Fruit fly (Drosophila melanogaster) whole organism, embryonic: ENCODE data around the gene Snup.

ENCODE experiments used
- Atf-2 ChIP-seq: fragments of 200-800 bp; sonication (Bioruptor generic); optimal IDR thresholded peaks from 2 replicates; lab custom pipeline; 2016; ENCODE audit warnings: missing biosample characterization, missing genetic modification characterization
- CG10209 ChIP-seq: fragments of 200-800 bp; sonication (Bioruptor generic); optimal IDR thresholded peaks from 3 replicates; lab custom pipeline; 2017; ENCODE audit warnings: missing biosample characterization, mild to moderate bottlenecking, missing genetic modification characterization, missing genetic modification reagents
- CG1024 ChIP-seq: fragments of 200-800 bp; sonication (Bioruptor generic); IDR thresholded peaks from 2 replicates; pipeline ENCODE4 v1.3.6; 2022; ENCODE audit warnings: missing biosample characterization, missing genetic modification characterization
- CG10979 ChIP-seq: fragments of 200-800 bp; sonication (Bioruptor generic); optimal IDR thresholded peaks from 2 replicates; lab custom pipeline; 2018; ENCODE audit warnings: missing biosample characterization, mild to moderate bottlenecking, missing genetic modification characterization, moderate library complexity
- CG11723 ChIP-seq: fragments of 200-800 bp; sonication (Bioruptor generic); optimal IDR thresholded peaks from 2 replicates; lab custom pipeline; 2017; ENCODE audit warnings: missing biosample characterization, mild to moderate bottlenecking, missing genetic modification characterization
- CG14667 ChIP-seq: fragments of 200-800 bp; sonication (Bioruptor generic); IDR thresholded peaks from 2 replicates; pipeline ENCODE4 v1.3.6; 2022; ENCODE audit warnings: missing biosample characterization, missing genetic modification characterization
- CG14860 ChIP-seq: fragments of 200-800 bp; sonication (Bioruptor generic); IDR thresholded peaks from 3 replicates; pipeline ENCODE4 v1.3.6; 2022; ENCODE audit warnings: missing biosample characterization, missing genetic modification characterization; ENCODE audit not compliant: partially characterized antibody
- CG16779 ChIP-seq: fragments of 200-800 bp; sonication (Bioruptor generic); IDR thresholded peaks from 2 replicates; pipeline ENCODE4 v1.3.6; 2022; ENCODE audit warnings: missing biosample characterization, missing genetic modification characterization
- CG17802 ChIP-seq: fragments of 200-800 bp; sonication (Bioruptor generic); optimal IDR thresholded peaks from 2 replicates; lab custom pipeline; 2018; ENCODE audit warnings: missing biosample characterization, mild to moderate bottlenecking, missing genetic modification characterization, moderate library complexity
- CG17829 ChIP-seq: fragments of 200-800 bp; optimal IDR thresholded peaks from 2 replicates; lab custom pipeline; 2019; ENCODE audit warnings: missing biosample characterization, mild to moderate bottlenecking, missing genetic modification characterization, moderate library complexity
- CG17912 ChIP-seq: fragments of 200-800 bp; sonication (Bioruptor generic); optimal IDR thresholded peaks from 2 replicates; lab custom pipeline; 2018; ENCODE audit warnings: missing biosample characterization, mild to moderate bottlenecking, missing genetic modification characterization
- CG2120 ChIP-seq: fragments of 200-800 bp; sonication (Bioruptor generic); optimal IDR thresholded peaks from 3 replicates; lab custom pipeline; 2016; ENCODE audit warnings: missing biosample characterization, missing genetic modification characterization
- CG30020 ChIP-seq: fragments of 200-800 bp; optimal IDR thresholded peaks from 2 replicates; lab custom pipeline; 2019; ENCODE audit warnings: missing biosample characterization, mild to moderate bottlenecking, missing genetic modification characterization, moderate library complexity
- CG30403 ChIP-seq: fragments of 200-800 bp; sonication (Bioruptor generic); optimal IDR thresholded peaks from 3 replicates; lab custom pipeline; 2016; ENCODE audit warnings: missing biosample characterization, missing genetic modification characterization
- CG32532 ChIP-seq: fragments of 200-800 bp; sonication (Bioruptor generic); IDR thresholded peaks from 2 replicates; pipeline ENCODE4 v1.3.6; 2022; ENCODE audit warnings: missing biosample characterization, missing genetic modification characterization
- CG34224 ChIP-seq: fragments of 200-800 bp; sonication (Bioruptor generic); IDR thresholded peaks from 3 replicates; pipeline ENCODE4 v1.3.6; 2022; ENCODE audit warnings: missing biosample characterization, missing genetic modification characterization; ENCODE audit not compliant: partially characterized antibody
- CG34376 ChIP-seq: fragments of 200-800 bp; sonication (Bioruptor generic); optimal IDR thresholded peaks from 2 replicates; lab custom pipeline; 2018; ENCODE audit warnings: missing biosample characterization, mild to moderate bottlenecking, missing genetic modification characterization
- CG34422 ChIP-seq: fragments of 200-800 bp; sonication (Bioruptor generic); IDR thresholded peaks from 3 replicates; pipeline ENCODE4 v1.3.6; 2022; ENCODE audit warnings: missing biosample characterization, missing genetic modification characterization
- CG4360 ChIP-seq: fragments of 200-800 bp; sonication (Bioruptor generic); IDR thresholded peaks from 2 replicates; pipeline ENCODE4 v1.3.6; 2022; ENCODE audit warnings: missing biosample characterization, missing genetic modification characterization
- CG4820 ChIP-seq: fragments of 200-800 bp; sonication (Bioruptor generic); optimal IDR thresholded peaks from 3 replicates; lab custom pipeline; 2016; ENCODE audit warnings: missing biosample characterization, missing genetic modification characterization
- CG5180 ChIP-seq: fragments of 200-800 bp; sonication (Bioruptor generic); optimal IDR thresholded peaks from 3 replicates; lab custom pipeline; 2017; ENCODE audit warnings: missing biosample characterization, missing genetic modification characterization, mild to moderate bottlenecking, moderate library complexity, missing genetic modification reagents
- CG7839 ChIP-seq: fragments of 200-800 bp; sonication (Bioruptor generic); optimal IDR thresholded peaks from 3 replicates; lab custom pipeline; 2018; ENCODE audit warnings: missing biosample characterization, mild to moderate bottlenecking, missing genetic modification characterization, moderate library complexity
- CG8089 ChIP-seq: fragments of 200-800 bp; sonication (Bioruptor generic); optimal IDR thresholded peaks from 3 replicates; lab custom pipeline; 2016; ENCODE audit warnings: missing biosample characterization, missing genetic modification characterization
- CG8281 ChIP-seq: fragments of 200-800 bp; sonication (Bioruptor generic); optimal IDR thresholded peaks from 2 replicates; lab custom pipeline; 2018; ENCODE audit warnings: missing biosample characterization, mild to moderate bottlenecking, missing genetic modification characterization, moderate library complexity
- CrebB ChIP-seq: fragments of 200-800 bp; sonication (Bioruptor generic); optimal IDR thresholded peaks from 3 replicates; lab custom pipeline; 2018; ENCODE audit warnings: missing biosample characterization, mild to moderate bottlenecking, missing genetic modification characterization
- HmgZ ChIP-seq: fragments of 200-800 bp; sonication (Bioruptor generic); optimal IDR thresholded peaks from 2 replicates; lab custom pipeline; 2018; ENCODE audit warnings: missing biosample characterization, mild to moderate bottlenecking, missing genetic modification characterization
- Opbp ChIP-seq: fragments of 200-800 bp; sonication (Bioruptor generic); IDR thresholded peaks from 3 replicates; pipeline ENCODE4 v1.3.6; 2022; ENCODE audit warnings: missing biosample characterization, missing genetic modification characterization; ENCODE audit not compliant: partially characterized antibody
- Optix ChIP-seq: fragments of 200-800 bp; sonication (Bioruptor generic); IDR thresholded peaks from 3 replicates; pipeline ENCODE4 v1.3.6; 2022; ENCODE audit warnings: missing biosample characterization, missing genetic modification characterization
- TFAM ChIP-seq: fragments of 200-800 bp; sonication (Bioruptor generic); optimal IDR thresholded peaks from 2 replicates; lab custom pipeline; 2017; ENCODE audit warnings: missing biosample characterization, missing genetic modification characterization, inconsistent platforms
- Taf1 ChIP-seq: fragments of 200-800 bp; sonication (Bioruptor generic); IDR thresholded peaks from 2 replicates; pipeline ENCODE4 v1.3.6; 2022; ENCODE audit warnings: missing biosample characterization, missing genetic modification characterization
- Tbp ChIP-seq: fragments of >200 bp; optimal IDR thresholded peaks from 2 replicates; lab custom pipeline; 2018; ENCODE audit warnings: missing biosample characterization, missing genetic modification characterization
- Trl ChIP-seq, 3 experiments: fragments of >200 bp in 2 of 3; fragments of 200-800 bp in 1 of 3; sonication (Bioruptor generic) in 1 of 3; optimal IDR thresholded peaks; 2 replicates in 1 of 3; 3 replicates in 2 of 3; lab custom pipeline; 2016 to 2017; ENCODE audit warnings: missing biosample characterization in 1 of 3, missing genetic modification characterization in 1 of 3
- bab2 ChIP-seq: fragments of 200-800 bp; sonication (Bioruptor generic); optimal IDR thresholded peaks from 2 replicates; lab custom pipeline; 2016; ENCODE audit warnings: missing biosample characterization, missing genetic modification characterization
- cg ChIP-seq: fragments of 200-800 bp; sonication (Bioruptor generic); optimal IDR thresholded peaks from 3 replicates; lab custom pipeline; 2019; ENCODE audit warnings: missing biosample characterization, mild to moderate bottlenecking, missing genetic modification characterization, moderate library complexity
- crc ChIP-seq: fragments of 200-800 bp; sonication (Bioruptor generic); optimal IDR thresholded peaks from 2 replicates; lab custom pipeline; 2016; ENCODE audit warnings: missing biosample characterization, missing genetic modification characterization
- dan ChIP-seq: fragments of 200-800 bp; sonication (Bioruptor generic); IDR thresholded peaks from 2 replicates; pipeline ENCODE4 v1.3.6; 2022; ENCODE audit warnings: missing biosample characterization, missing genetic modification characterization
- dmrt99B ChIP-seq: fragments of 200-800 bp; sonication (Bioruptor generic); optimal IDR thresholded peaks from 2 replicates; lab custom pipeline; 2018; ENCODE audit warnings: missing biosample characterization, mild to moderate bottlenecking, missing genetic modification characterization, moderate library complexity
- dpn ChIP-seq, 2 experiments: fragments of 200-800 bp; sonication (Bioruptor generic); optimal IDR thresholded peaks; 3 replicates each; lab custom pipeline; 2016; ENCODE audit warnings: missing biosample characterization in 2 of 2, missing genetic modification characterization in 2 of 2
- emc ChIP-seq: fragments of 200-800 bp; sonication (Bioruptor generic); optimal IDR thresholded peaks from 2 replicates; lab custom pipeline; 2016; ENCODE audit warnings: missing biosample characterization, missing genetic modification characterization
- gcm ChIP-seq: fragments of 200-800 bp; sonication (Bioruptor generic); optimal IDR thresholded peaks from 2 replicates; lab custom pipeline; 2019; ENCODE audit warnings: missing biosample characterization, mild to moderate bottlenecking, missing genetic modification characterization, moderate library complexity
- hkb ChIP-seq, 2 experiments: fragments of 200-800 bp in 1 of 2; fragments of >200 bp in 1 of 2; sonication (Bioruptor generic) in 1 of 2; IDR thresholded peaks in 1 of 2; optimal IDR thresholded peaks in 1 of 2; 2 replicates each; pipeline versions ENCODE4 v1.3.6 to Lab custom; 2017 to 2022; ENCODE audit warnings: missing biosample characterization in 1 of 2, missing genetic modification characterization in 1 of 2
- inv ChIP-seq: fragments of 200-800 bp; sonication (Bioruptor generic); IDR thresholded peaks from 2 replicates; pipeline ENCODE4 v1.3.6; 2022; ENCODE audit warnings: missing biosample characterization, missing genetic modification characterization; ENCODE audit not compliant: partially characterized antibody
- luna ChIP-seq: fragments of 200-800 bp; sonication (Bioruptor generic); optimal IDR thresholded peaks from 2 replicates; lab custom pipeline; 2016; ENCODE audit warnings: missing biosample characterization, missing genetic modification characterization
- nau ChIP-seq: fragments of 200-800 bp; sonication (Bioruptor generic); optimal IDR thresholded peaks from 3 replicates; lab custom pipeline; 2017; ENCODE audit warnings: missing biosample characterization, mild to moderate bottlenecking, missing genetic modification characterization, missing genetic modification reagents
- nerfin-1 ChIP-seq: fragments of 200-800 bp; sonication (Bioruptor generic); optimal IDR thresholded peaks from 3 replicates; lab custom pipeline; 2019; ENCODE audit warnings: missing biosample characterization, mild to moderate bottlenecking, missing genetic modification characterization, moderate library complexity
- nerfin-2 ChIP-seq: fragments of 200-800 bp; sonication (Bioruptor generic); IDR thresholded peaks from 2 replicates; pipeline ENCODE4 v1.3.6; 2022; ENCODE audit warnings: missing biosample characterization, missing genetic modification characterization; ENCODE audit not compliant: partially characterized antibody
- salm ChIP-seq: fragments of 200-800 bp; sonication (Bioruptor generic); optimal IDR thresholded peaks from 2 replicates; lab custom pipeline; 2018; ENCODE audit warnings: missing biosample characterization, mild to moderate bottlenecking, missing genetic modification characterization
- tll ChIP-seq, 2 experiments: fragments of 200-800 bp in 1 of 2; fragments of >200 bp in 1 of 2; sonication (Bioruptor generic) in 1 of 2; optimal IDR thresholded peaks; 2 replicates each; lab custom pipeline; 2017 to 2019; ENCODE audit warnings: missing biosample characterization in 2 of 2, missing genetic modification characterization in 2 of 2, mild to moderate bottlenecking in 1 of 2, moderate library complexity in 1 of 2
- toy ChIP-seq: fragments of 200-800 bp; sonication (Bioruptor generic); IDR thresholded peaks from 2 replicates; pipeline ENCODE4 v1.3.6; 2022; ENCODE audit warnings: missing biosample characterization, missing genetic modification characterization
- zen2 ChIP-seq: fragments of 200-800 bp; sonication (Bioruptor generic); IDR thresholded peaks from 3 replicates; pipeline ENCODE4 v1.3.6; 2022; ENCODE audit warnings: missing biosample characterization, missing genetic modification characterization; ENCODE audit not compliant: partially characterized antibody

The Snup gene

DNA sequence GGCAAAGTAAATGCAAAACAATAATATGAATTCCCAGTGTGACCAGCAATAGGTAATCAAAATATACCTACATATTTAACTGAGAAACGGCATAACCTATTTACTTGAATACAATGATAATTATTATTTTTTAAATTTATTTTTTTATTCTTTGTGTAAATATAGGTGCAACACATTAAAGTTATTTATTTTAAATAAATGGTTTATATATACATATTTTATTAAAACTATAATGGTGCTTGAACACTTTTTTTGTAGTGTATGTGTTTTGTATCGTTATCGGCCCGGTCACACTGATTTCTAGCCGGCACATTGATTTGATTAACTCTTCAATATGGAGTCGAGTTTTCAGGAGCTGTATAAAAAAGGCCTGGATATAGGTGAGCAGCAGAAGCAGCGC lies at the start of gene Snup, which contains the start of the genes ProRS-m and CG42304 (continued):
- no peak for TF ChIP-seq Atf-2
- TF ChIP-seq Tbp (GFP tag; lab: Kevin White, UChicago): no peak
- TF ChIP-seq CG4360 (GFP tag; lab: Robert Waterston, UW): no peak
- no peak for TF ChIP-seq nerfin-1 (tag; lab: Kevin White, UChicago)
- TF ChIP-seq CG32532: peak; percentile 72
- TF ChIP-seq dpn (GFP tag; optimal IDR thresholded peaks at IDR 0.05; lab: Kevin White, UChicago): no peak
- TF ChIP-seq dan (GFP tag; lab: Robert Waterston, UW): no peak
- no peak for TF ChIP-seq Taf1 (GFP tag; lab: Robert Waterston, UW)
- TF ChIP-seq CG34376 (GFP tag; lab: Kevin White, UChicago): no peak
- TF ChIP-seq Trl (optimal IDR thresholded peaks at IDR 0.05; lab: Kevin White, UChicago): no peak
- no peak for TF ChIP-seq Trl (GFP tag; optimal IDR thresholded peaks at IDR 0.05; lab: Kevin White, UChicago)
- TF ChIP-seq CG16779 (GFP tag; lab: Robert Waterston, UW): no peak
- peak; percentile 1 for TF ChIP-seq HmgZ
- TF ChIP-seq CG14667 (GFP tag; lab: Robert Waterston, UW): peak; percentile 68
- no peak for TF ChIP-seq CG8281 (tag; lab: Kevin White, UChicago)
- TF ChIP-seq nau (GFP tag; lab: Kevin White, UChicago): no peak
- peak; percentile 19 for TF ChIP-seq CG4820
- TF ChIP-seq CG8089: no peak
- no peak for TF ChIP-seq CG30020 (tag; lab: Kevin White, UChicago)
- TF ChIP-seq inv (GFP tag; lab: Robert Waterston, UW): no peak
- TF ChIP-seq Opbp (GFP tag; lab: Robert Waterston, UW): no peak
- no peak for TF ChIP-seq nerfin-2
- no peak for TF ChIP-seq crc (GFP tag; lab: Kevin White, UChicago)
- no peak for TF ChIP-seq CG17802
- TF ChIP-seq CG17912: no peak
- TF ChIP-seq CG5180: no peak
- no peak for TF ChIP-seq gcm (GFP tag; lab: Kevin White, UChicago)
- TF ChIP-seq zen2 (GFP tag; lab: Robert Waterston, UW): no peak
- TF ChIP-seq hkb (optimal IDR thresholded peaks at IDR 0.05; lab: Kevin White, UChicago): no peak
- peak; percentile 63; the same call in 1 of the 2 replicates for TF ChIP-seq hkb (GFP tag; IDR thresholded peaks at IDR 0.05; lab: Robert Waterston, UW)
- TF ChIP-seq tll (GFP tag; optimal IDR thresholded peaks at IDR 0.05; lab: Kevin White, UChicago): peak in 1 of 2 experiments; percentile 23
- TF ChIP-seq CG14860 (GFP tag; lab: Robert Waterston, UW): no peak
- no peak for TF ChIP-seq toy (GFP tag; lab: Robert Waterston, UW)
- TF ChIP-seq salm (tag; lab: Kevin White, UChicago): no peak
- TF ChIP-seq CrebB (tag; lab: Kevin White, UChicago): no peak
- peak; percentile 37 for TF ChIP-seq CG30403 (GFP tag; lab: Kevin White, UChicago)
- no peak for TF ChIP-seq cg (GFP tag; lab: Kevin White, UChicago)
- no peak for TF ChIP-seq CG11723 (GFP tag; lab: Kevin White, UChicago)
- peak; percentile 74 for TF ChIP-seq CG34422
- TF ChIP-seq CG10209: no peak
- no peak for TF ChIP-seq CG1024 (GFP tag; lab: Robert Waterston, UW)
- TF ChIP-seq dmrt99B (tag; lab: Kevin White, UChicago): no peak
- TF ChIP-seq CG7839: peak; percentile 70
- TF ChIP-seq emc: no peak
- peak; percentile 75 for TF ChIP-seq CG17829 (tag; lab: Kevin White, UChicago)
- no peak for TF ChIP-seq luna (GFP tag; lab: Kevin White, UChicago)
- no peak for TF ChIP-seq CG34224 (GFP tag; lab: Robert Waterston, UW)
- TF ChIP-seq CG2120: no peak
- TF ChIP-seq Optix: no peak
- TF ChIP-seq bab2 (GFP tag; lab: Kevin White, UChicago): no peak
- peak; percentile 63 for TF ChIP-seq CG10979 (tag; lab: Kevin White, UChicago)
- no peak for TF ChIP-seq TFAM
